Worm (Caenorhabditis elegans) whole organism, L4 larva: ENCODE results near the gene rps-14.

ENCODE experiments used
- F26F4.8 ChIP-seq: fragments of 200-800 bp; sonication (Bioruptor generic); conservative IDR thresholded peaks from 2 replicates; pipeline ENCODE4 v1.3.6; 2022; ENCODE audit warnings: missing genetic modification characterization, missing compliant biosample characterization
- F44E2.7 ChIP-seq: fragments of 200-800 bp; sonication (Bioruptor generic); IDR thresholded peaks from 2 replicates; pipeline ENCODE4 v2.1.2; 2022; ENCODE audit warnings: missing genetic modification characterization, missing compliant biosample characterization
- R02D3.7 ChIP-seq: fragments of 150-350 bp; sonication (generic microtip); optimal IDR thresholded peaks from 3 replicates; lab custom pipeline; 2014; ENCODE audit warnings: missing biosample characterization, missing genetic modification characterization
- T20F7.1 ChIP-seq: fragments of 200-800 bp; sonication (Bioruptor generic); optimal IDR thresholded peaks from 2 replicates; lab custom pipeline; 2018; ENCODE audit warnings: mild to moderate bottlenecking, missing genetic modification characterization, missing compliant biosample characterization
- Y5F2A.4 ChIP-seq: fragments of 200-800 bp; sonication (Bioruptor generic); optimal IDR thresholded peaks from 2 replicates; lab custom pipeline; 2018; ENCODE audit warnings: mild to moderate bottlenecking, missing genetic modification characterization, missing compliant biosample characterization
- ZK337.2 ChIP-seq: fragments of 200-800 bp; sonication (Bioruptor generic); IDR thresholded peaks from 2 replicates; pipeline ENCODE4 v1.3.6; 2022; ENCODE audit warnings: missing genetic modification reagents, missing genetic modification characterization, missing compliant biosample characterization
- ZK546.5 ChIP-seq, 2 experiments: sonication (generic microtip); optimal IDR thresholded peaks; 2 replicates each; lab custom pipeline; 2017; ENCODE audit warnings: missing biosample characterization in 2 of 2, missing genetic modification characterization in 2 of 2
- ama-1 ChIP-seq: fragments of 150-350 bp; optimal IDR thresholded peaks from 2 replicates; lab custom pipeline; 2014; ENCODE audit warnings: inconsistent platforms, mixed read lengths
- arid-1 ChIP-seq: fragments of 200-800 bp; sonication (Bioruptor generic); conservative IDR thresholded peaks from 2 replicates; pipeline ENCODE4 v1.3.6; 2022; ENCODE audit warnings: missing genetic modification reagents, missing genetic modification characterization, missing compliant biosample characterization
- ceh-20 ChIP-seq: fragments of 200-800 bp; sonication (Bioruptor generic); IDR thresholded peaks from 2 replicates; pipeline ENCODE4 v1.3.6; 2022; ENCODE audit warnings: missing genetic modification reagents, missing genetic modification characterization, missing compliant biosample characterization
- ceh-32 ChIP-seq: sonication (generic microtip); optimal IDR thresholded peaks from 2 replicates; lab custom pipeline; 2016; ENCODE audit warnings: mild to moderate bottlenecking, missing genetic modification characterization, missing compliant biosample characterization; ENCODE audit not compliant: poor library complexity
- ctbp-1 ChIP-seq: fragments of 200-800 bp; sonication (Bioruptor generic); IDR thresholded peaks from 2 replicates; pipeline ENCODE4 v1.3.6; 2022; ENCODE audit warnings: missing genetic modification reagents, missing genetic modification characterization, missing compliant biosample characterization
- daf-12 ChIP-seq: fragments of 150-350 bp; optimal IDR thresholded peaks from 2 replicates; lab custom pipeline; 2014; ENCODE audit warnings: missing biosample characterization, missing genetic modification reagents, missing genetic modification characterization
- daf-8 ChIP-seq: fragments of 200-800 bp; sonication (Bioruptor generic); IDR thresholded peaks from 2 replicates; pipeline ENCODE4 v1.3.6; 2022; ENCODE audit warnings: missing genetic modification characterization, missing compliant biosample characterization
- dmd-9 ChIP-seq: fragments of 200-800 bp; sonication (Bioruptor generic); IDR thresholded peaks from 2 replicates; pipeline ENCODE4 v1.3.6; 2022; ENCODE audit warnings: missing genetic modification reagents, missing genetic modification characterization, missing compliant biosample characterization
- dpl-1 ChIP-seq: fragments of 150-350 bp; optimal IDR thresholded peaks from 2 replicates; lab custom pipeline; 2014; ENCODE audit warnings: missing biosample characterization, missing genetic modification reagents, missing genetic modification characterization
- duxl-1 ChIP-seq: sonication (generic microtip); optimal IDR thresholded peaks from 2 replicates; lab custom pipeline; 2016; ENCODE audit warnings: mild to moderate bottlenecking, missing genetic modification characterization, moderate library complexity, missing compliant biosample characterization; ENCODE audit not compliant: poor library complexity
- fos-1 ChIP-seq: fragments of 150-350 bp; optimal IDR thresholded peaks from 2 replicates; lab custom pipeline; 2014; ENCODE audit warnings: missing biosample characterization, missing genetic modification characterization
- hif-1 ChIP-seq, 2 experiments: sonication (generic microtip); optimal IDR thresholded peaks; 2 replicates each; lab custom pipeline; 2016 to 2017; ENCODE audit warnings: missing compliant biosample characterization in 2 of 2, missing genetic modification characterization in 2 of 2, missing genetic modification reagents in 2 of 2, missing genotype in 2 of 2, mild to moderate bottlenecking in 1 of 2
- hmg-1.1 ChIP-seq: fragments of 200-800 bp; sonication (Bioruptor generic); IDR thresholded peaks from 2 replicates; pipeline ENCODE4 v1.3.6; 2022; ENCODE audit warnings: missing genetic modification reagents, missing genetic modification characterization, missing compliant biosample characterization
- lin-13 ChIP-seq: fragments of 150-350 bp; optimal IDR thresholded peaks from 2 replicates; lab custom pipeline; 2014; ENCODE audit warnings: missing biosample characterization, missing genetic modification reagents, missing genetic modification characterization
- lin-29 ChIP-seq: fragments of 200-800 bp; sonication (Bioruptor generic); IDR thresholded peaks from 2 replicates; pipeline ENCODE4 v1.3.6; 2022; ENCODE audit warnings: missing genetic modification reagents, missing genetic modification characterization, missing compliant biosample characterization
- lin-38 ChIP-seq: fragments of 200-800 bp; sonication (Bioruptor generic); IDR thresholded peaks from 2 replicates; pipeline ENCODE4 v1.3.6; 2022; ENCODE audit warnings: missing genetic modification reagents, missing genetic modification characterization, missing compliant biosample characterization
- lir-3 ChIP-seq: sonication (generic microtip); optimal IDR thresholded peaks from 2 replicates; lab custom pipeline; 2016; ENCODE audit warnings: mild to moderate bottlenecking, missing genetic modification characterization, missing compliant biosample characterization
- mdl-1 ChIP-seq, 2 experiments: fragments of 150-350 bp in 1 of 2; sonication (generic microtip) in 1 of 2; optimal IDR thresholded peaks; 2 replicates each; lab custom pipeline; 2014 to 2017; ENCODE audit warnings: missing biosample characterization in 2 of 2, missing genetic modification characterization in 2 of 2
- mes-2 ChIP-seq: sonication (generic microtip); optimal IDR thresholded peaks from 2 replicates; lab custom pipeline; 2016; ENCODE audit warnings: missing genotype, mild to moderate bottlenecking, missing genetic modification characterization, missing compliant biosample characterization; ENCODE audit not compliant: poor library complexity, severe bottlenecking
- nhr-102 ChIP-seq: sonication (generic microtip); optimal IDR thresholded peaks from 2 replicates; lab custom pipeline; 2016; ENCODE audit warnings: mild to moderate bottlenecking, missing genetic modification characterization, moderate library complexity, missing compliant biosample characterization
- nhr-11 ChIP-seq: fragments of 150-350 bp; optimal IDR thresholded peaks from 2 replicates; lab custom pipeline; 2014; ENCODE audit warnings: missing biosample characterization, missing genetic modification characterization
- nhr-77 ChIP-seq: fragments of 150-350 bp; optimal IDR thresholded peaks from 2 replicates; lab custom pipeline; 2014; ENCODE audit warnings: missing biosample characterization, missing genetic modification characterization
- pqm-1 ChIP-seq: sonication (generic microtip); optimal IDR thresholded peaks from 2 replicates; lab custom pipeline; 2017; ENCODE audit warnings: missing biosample characterization, missing genetic modification characterization
- rbr-2 ChIP-seq: sonication (generic microtip); optimal IDR thresholded peaks from 2 replicates; lab custom pipeline; 2016; ENCODE audit warnings: missing genotype, missing genetic modification characterization, missing compliant biosample characterization
- saeg-2 ChIP-seq: fragments of 200-800 bp; sonication (Bioruptor generic); IDR thresholded peaks from 2 replicates; pipeline ENCODE4 v1.3.6; 2022; ENCODE audit warnings: missing genetic modification reagents, missing genetic modification characterization, missing compliant biosample characterization
- tag-97 ChIP-seq: fragments of 200-800 bp; sonication (Bioruptor generic); IDR thresholded peaks from 2 replicates; pipeline ENCODE4 v1.3.6; 2022; ENCODE audit warnings: missing genetic modification characterization, missing compliant biosample characterization
- tra-1 ChIP-seq: fragments of 200-800 bp; sonication (Bioruptor generic); IDR thresholded peaks from 2 replicates; pipeline ENCODE4 v1.3.6; 2022; ENCODE audit warnings: missing genetic modification reagents, missing genetic modification characterization, missing compliant biosample characterization
- zfp-2 ChIP-seq: sonication (generic microtip); optimal IDR thresholded peaks from 2 replicates; lab custom pipeline; 2016; ENCODE audit warnings: mild to moderate bottlenecking, missing genetic modification characterization, missing compliant biosample characterization
- zfp-3 ChIP-seq: fragments of 200-800 bp; sonication (Bioruptor generic); conservative IDR thresholded peaks from 2 replicates; pipeline ENCODE4 v1.3.6; 2022; ENCODE audit warnings: missing genetic modification reagents, missing genetic modification characterization, missing compliant biosample characterization
- zip-11 ChIP-seq: fragments of 200-800 bp; sonication (Bioruptor generic); IDR thresholded peaks from 2 replicates; pipeline ENCODE4 v1.3.6; 2022; ENCODE audit warnings: missing genetic modification characterization, missing compliant biosample characterization

Gene rps-14

ce11 chrIII:7216924-7217521 is 37.6 kb upstream of the rps-14 start (continued):
- TF ChIP-seq lin-29 (GFP tag; lab: Robert Waterston, UW) (no peak), dpl-1 (GFP tag; lab: Kevin White, UChicago) (no peak), hmg-1.1 (GFP tag; lab: Robert Waterston, UW) (no peak), mes-2 (tag; lab: Kevin White, UChicago) (no peak), F26F4.8 (GFP tag; lab: Robert Waterston, UW) (no peak), tag-97 (GFP tag; lab: Robert Waterston, UW) (no peak), daf-12 (tag; lab: Kevin White, UChicago) (no peak), saeg-2 (GFP tag; lab: Robert Waterston, UW) (no peak), dmd-9 (GFP tag; lab: Robert Waterston, UW) (no peak), nhr-11 (tag; lab: Kevin White, UChicago) (peak; percentile 82), lin-38 (GFP tag; lab: Robert Waterston, UW) (no peak), lir-3 (no peak), nhr-102 (tag; lab: Kevin White, UChicago) (no peak), daf-8 (GFP tag; lab: Robert Waterston, UW) (no peak), ZK337.2 (GFP tag; lab: Robert Waterston, UW) (no peak), T20F7.1 (GFP tag; lab: Kevin White, UChicago) (no peak), R02D3.7 (tag; lab: Kevin White, UChicago) (no peak), ceh-32 (tag; lab: Kevin White, UChicago) (no peak), hif-1 (tag; optimal IDR thresholded peaks at IDR 0.05; lab: Kevin White, UChicago) (no peak), rbr-2 (no peak), ctbp-1 (no peak), Y5F2A.4 (GFP tag; lab: Kevin White, UChicago) (no peak), duxl-1 (tag; lab: Kevin White, UChicago) (no peak), F44E2.7 (GFP tag; lab: Robert Waterston, UW) (no peak)

DNA sequence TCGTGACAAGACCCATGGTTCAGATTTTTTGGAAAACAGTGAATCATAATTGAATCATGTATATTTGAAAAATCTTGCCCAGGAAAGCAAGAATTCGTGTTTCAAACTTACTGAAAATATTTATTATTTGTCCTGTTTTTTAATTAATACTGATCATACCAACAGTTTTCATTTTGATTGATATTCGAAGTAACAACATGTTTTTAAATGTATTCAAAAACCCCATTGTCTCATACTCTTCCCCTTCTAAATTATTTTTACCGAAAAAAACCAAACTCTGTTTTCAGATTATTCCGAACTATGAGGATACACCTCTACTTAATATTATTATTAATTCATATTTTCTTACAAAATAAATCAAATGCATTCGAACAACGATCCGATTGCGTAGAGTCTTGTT is 36.8 kb upstream of the rps-14 start, which contains the start of gene R151.1:
Gene R151.1 (plus strand): TSS at position 301 of the 400 bp plus-strand sequence.
- TF ChIP-seq lin-13 (GFP tag; lab: Kevin White, UChicago), result no peak
- TF ChIP-seq zfp-3 (GFP tag; lab: Robert Waterston, UW), result no peak
- no peak for TF ChIP-seq tra-1
- TF ChIP-seq ceh-20 (GFP tag; lab: Robert Waterston, UW), result no peak
- no peak for TF ChIP-seq zfp-2 (tag; lab: Kevin White, UChicago)
- no peak for TF ChIP-seq saeg-2 (GFP tag; lab: Robert Waterston, UW)
- no peak for TF ChIP-seq zip-11 (GFP tag; lab: Robert Waterston, UW)
- no peak for TF ChIP-seq ZK546.5 (tag; optimal IDR thresholded peaks at IDR 0.05; lab: Kevin White, UChicago)
- no peak for TF ChIP-seq nhr-77 (tag; lab: Kevin White, UChicago)
- TF ChIP-seq pqm-1, result no peak
- no peak for TF ChIP-seq dmd-9 (GFP tag; lab: Robert Waterston, UW)
- TF ChIP-seq mes-2 (tag; lab: Kevin White, UChicago), result no peak
- TF ChIP-seq nhr-11 (tag; lab: Kevin White, UChicago), result no peak
- no peak for TF ChIP-seq ama-1 (lab: Kevin White, UChicago)
- TF ChIP-seq fos-1 (tag; lab: Kevin White, UChicago), result no peak
- no peak for TF ChIP-seq arid-1 (GFP tag; lab: Robert Waterston, UW)
- TF ChIP-seq hmg-1.1 (GFP tag; lab: Robert Waterston, UW), result no peak
- no peak for TF ChIP-seq tag-97 (GFP tag; lab: Robert Waterston, UW)
- TF ChIP-seq mdl-1 (tag; optimal IDR thresholded peaks at IDR 0.05; lab: Kevin White, UChicago), result no peak
- no peak for TF ChIP-seq lin-29 (GFP tag; lab: Robert Waterston, UW)
